Worm (Caenorhabditis elegans): ENCODE data around the gene R12G8.1.

Gene R12G8.1

ce11 chrV:17749181-17749580, at the start of gene R12G8.1:
TSS of gene R12G8.1 (minus strand) at chrV:17749243.
- no peak for TF ChIP-seq unc-62 (GFP tag; optimal IDR thresholded peaks at IDR 0.05)

- TF ChIP-seq unc-62 (GFP tag; optimal IDR thresholded peaks at IDR 0.05), result no peak
These were observed 49.7 kb upstream of the R12G8.1 start, which contains the start of gene srx-18 for ce11 chrV:17798789-17799188. TSS of gene srx-18 (minus strand) at chrV:17798889.

- no peak for TF ChIP-seq unc-62 (GFP tag; optimal IDR thresholded peaks at IDR 0.05)
These were observed 46.6 kb upstream of the R12G8.1 start, which contains the start of gene srh-288 for ce11 chrV:17795655-17796054. TSS of gene srh-288 (minus strand) at chrV:17795755.

ce11 chrV:17793986-17794385, 44.9 kb upstream of the R12G8.1 start, which contains the start of gene srh-289:
TSS of gene srh-289 (minus strand) at chrV:17794086.
- no peak for TF ChIP-seq unc-62 (GFP tag; optimal IDR thresholded peaks at IDR 0.05)

- no peak for TF ChIP-seq unc-62 (GFP tag; optimal IDR thresholded peaks at IDR 0.05)
These were observed 41.1 kb upstream of the R12G8.1 start, which contains the start of gene srh-290 for ce11 chrV:17790191-17790590. TSS of gene srh-290 (plus strand) at chrV:17790491.

- no peak for TF ChIP-seq unc-62 (GFP tag; optimal IDR thresholded peaks at IDR 0.05)
These were observed 35.3 kb upstream of the R12G8.1 start for ce11 chrV:17784363-17784762.

ce11 chrV:17783542-17783941, 34.5 kb upstream of the R12G8.1 start, which contains the start of gene srab-12:
TSS of gene srab-12 (minus strand) at chrV:17783642.
- TF ChIP-seq unc-62 (GFP tag; optimal IDR thresholded peaks at IDR 0.05), result no peak

- TF ChIP-seq unc-62 (GFP tag; optimal IDR thresholded peaks at IDR 0.05), result no peak
These were observed 31.2 kb upstream of the R12G8.1 start for ce11 chrV:17780285-17780684.

- TF ChIP-seq unc-62 (GFP tag; optimal IDR thresholded peaks at IDR 0.05), result no peak
These were observed 28.6 kb upstream of the R12G8.1 start, which contains the start of gene C47A10.12 for ce11 chrV:17777624-17778023. TSS of gene C47A10.12 (plus strand) at chrV:17777924.

- no peak for TF ChIP-seq unc-62 (GFP tag; optimal IDR thresholded peaks at IDR 0.05)
These were observed 28.1 kb upstream of the R12G8.1 start, which contains the start of gene ddo-1 for ce11 chrV:17777127-17777526. TSS of gene ddo-1 (minus strand) at chrV:17777227.

- no peak for TF ChIP-seq unc-62 (GFP tag; optimal IDR thresholded peaks at IDR 0.05)
These were observed 24.1 kb upstream of the R12G8.1 start, which contains the start of gene sre-21 for ce11 chrV:17773108-17773507. TSS of gene sre-21 (minus strand) at chrV:17773208.

ce11 chrV:17767768-17768167, 18.7 kb upstream of the R12G8.1 start:
- no peak for TF ChIP-seq unc-62 (GFP tag; optimal IDR thresholded peaks at IDR 0.05)

- TF ChIP-seq unc-62 (GFP tag; optimal IDR thresholded peaks at IDR 0.05), result no peak
These were observed 18.2 kb upstream of the R12G8.1 start, which contains the start of gene srh-284 for ce11 chrV:17767249-17767648. TSS of gene srh-284 (plus strand) at chrV:17767549.

- no peak for TF ChIP-seq unc-62 (GFP tag; optimal IDR thresholded peaks at IDR 0.05)
These were observed 16.0 kb upstream of the R12G8.1 start, which contains the start of the genes C47A10.16 and srh-283 for ce11 chrV:17765077-17765476. TSS of gene C47A10.16 (minus strand) at chrV:17765177. TSS of gene srh-283 (plus strand) at chrV:17765348.

- no peak for TF ChIP-seq unc-62 (GFP tag; optimal IDR thresholded peaks at IDR 0.05)
These were observed 6.5 kb upstream of the R12G8.1 start, which contains the start of gene pgp-9 for ce11 chrV:17755592-17755991. TSS of gene pgp-9 (plus strand) at chrV:17755892.

ce11 chrV:17754999-17755398, 6.0 kb upstream of the R12G8.1 start:
- no peak for TF ChIP-seq unc-62 (GFP tag; optimal IDR thresholded peaks at IDR 0.05)

ce11 chrV:17752340-17752739, 3.3 kb upstream of the R12G8.1 start:
- TF ChIP-seq unc-62 (GFP tag; optimal IDR thresholded peaks at IDR 0.05), result no peak

- no peak for TF ChIP-seq unc-62 (GFP tag; optimal IDR thresholded peaks at IDR 0.05)
These were observed 2.1 kb downstream of the R12G8.1 start, which contains the start of gene twk-36 for ce11 chrV:17746959-17747358. TSS of gene twk-36 (minus strand) at chrV:17747059.
